Worm (Caenorhabditis elegans) whole organism, dauer: ENCODE results near the gene epg-4.

Experiments
- unc-62 ChIP-seq: sonication (generic microtip); optimal IDR thresholded peaks from 2 replicates; lab custom pipeline; 2017; ENCODE audit warnings: missing biosample characterization, missing genetic modification reagents, missing genetic modification characterization

epg-4 gene

ce11 chrIII:7181822-7182221, at the start of gene epg-4:
TSS of gene epg-4 (plus strand) at chrIII:7182167.
- TF ChIP-seq unc-62: no peak

ce11 chrIII:7133559-7133958, 48.4 kb upstream of the epg-4 start, which contains the start of the genes pot-1 and ggtb-1:
TSS of gene pot-1 (minus strand) at chrIII:7133678.
TSS of gene ggtb-1 (plus strand) at chrIII:7133766.
- no peak for TF ChIP-seq unc-62

ce11 chrIII:7136015-7136414, 46.0 kb upstream of the epg-4 start, which contains the start of gene B0280.17:
TSS of gene B0280.17 (minus strand) at chrIII:7136115.
- no peak for TF ChIP-seq unc-62

ce11 chrIII:7138178-7138577, 43.8 kb upstream of the epg-4 start, which contains the start of gene B0280.11:
TSS of gene B0280.11 (minus strand) at chrIII:7138278.
- TF ChIP-seq unc-62: no peak

ce11 chrIII:7140228-7140710, 41.7 kb upstream of the epg-4 start:
- TF ChIP-seq unc-62: no peak

- TF ChIP-seq unc-62: no peak
Measured at ce11 chrIII:7141285-7141715, 40.7 kb upstream of the epg-4 start.

- no peak for TF ChIP-seq unc-62
Measured at ce11 chrIII:7142172-7142601, 39.8 kb upstream of the epg-4 start.

- TF ChIP-seq unc-62: no peak
Measured at ce11 chrIII:7144749-7145148, 37.2 kb upstream of the epg-4 start, which contains the start of gene glr-2. TSS of gene glr-2 (minus strand) at chrIII:7144959.

ce11 chrIII:7146341-7146740, 35.6 kb upstream of the epg-4 start:
- no peak for TF ChIP-seq unc-62

ce11 chrIII:7148191-7148590, 33.8 kb upstream of the epg-4 start:
- TF ChIP-seq unc-62: no peak

- no peak for TF ChIP-seq unc-62
Measured at ce11 chrIII:7150162-7150561, 31.8 kb upstream of the epg-4 start.

- no peak for TF ChIP-seq unc-62
Measured at ce11 chrIII:7152569-7152968, 29.4 kb upstream of the epg-4 start.

- TF ChIP-seq unc-62: no peak
Measured at ce11 chrIII:7153747-7154238, 28.2 kb upstream of the epg-4 start, which contains the start of gene ogt-1. TSS of gene ogt-1 (minus strand) at chrIII:7153797.

- TF ChIP-seq unc-62: no peak
Measured at ce11 chrIII:7154526-7154925, 27.4 kb upstream of the epg-4 start.

- TF ChIP-seq unc-62: no peak
Measured at ce11 chrIII:7155631-7156030, 26.3 kb upstream of the epg-4 start.

- TF ChIP-seq unc-62: no peak
Measured at ce11 chrIII:7158709-7159108, 23.3 kb upstream of the epg-4 start, which contains the start of gene nuo-4. TSS of gene nuo-4 (minus strand) at chrIII:7158809.

ce11 chrIII:7159246-7159645, 22.7 kb upstream of the epg-4 start:
- no peak for TF ChIP-seq unc-62

ce11 chrIII:7161055-7161454, 20.9 kb upstream of the epg-4 start, which contains the start of gene rnp-7:
TSS of gene rnp-7 (minus strand) at chrIII:7161155.
- TF ChIP-seq unc-62: no peak
